Fruit fly (Drosophila melanogaster) whole organism, embryonic: ENCODE measurements around the gene Or83a.

ENCODE experiments used
- Atf6 ChIP-seq: fragments of 200-800 bp; sonication (Bioruptor generic); IDR thresholded peaks from 2 replicates; pipeline ENCODE4 v1.3.6; 2022; ENCODE audit warnings: missing biosample characterization, missing genetic modification characterization
- B-H1 ChIP-seq: fragments of 200-800 bp; sonication (Bioruptor generic); IDR thresholded peaks from 3 replicates; pipeline ENCODE4 v1.3.6; 2022; ENCODE audit warnings: missing biosample characterization, missing genetic modification characterization
- Bdp1 ChIP-seq: fragments of 200-800 bp; sonication (Bioruptor generic); optimal IDR thresholded peaks from 3 replicates; lab custom pipeline; 2016; ENCODE audit warnings: missing biosample characterization, missing genetic modification characterization
- BtbVII ChIP-seq: fragments of 200-800 bp; sonication (Bioruptor generic); optimal IDR thresholded peaks from 3 replicates; lab custom pipeline; 2017; ENCODE audit warnings: missing biosample characterization, mild to moderate bottlenecking, missing genetic modification characterization
- CG11093 ChIP-seq: fragments of 200-800 bp; sonication (Bioruptor generic); IDR thresholded peaks from 3 replicates; pipeline ENCODE4 v1.3.6; 2022; ENCODE audit warnings: missing biosample characterization, missing genetic modification characterization
- CG12942 ChIP-seq: fragments of 200-800 bp; sonication (Bioruptor generic); optimal IDR thresholded peaks from 3 replicates; lab custom pipeline; 2016; ENCODE audit warnings: missing biosample characterization, missing genetic modification characterization
- CG13287 ChIP-seq: fragments of 200-800 bp; sonication (Bioruptor generic); IDR thresholded peaks from 2 replicates; pipeline ENCODE4 v1.3.6; 2022; ENCODE audit warnings: missing biosample characterization, missing genetic modification characterization; ENCODE audit not compliant: partially characterized antibody
- CG14965 ChIP-seq: fragments of 200-800 bp; sonication (Bioruptor generic); optimal IDR thresholded peaks from 2 replicates; lab custom pipeline; 2016; ENCODE audit warnings: missing biosample characterization, missing genetic modification characterization, borderline replicate concordance
- CG15479 ChIP-seq: fragments of 200-800 bp; sonication (Bioruptor generic); optimal IDR thresholded peaks from 3 replicates; lab custom pipeline; 2019; ENCODE audit warnings: missing biosample characterization, mild to moderate bottlenecking, missing genetic modification characterization, moderate library complexity
- CG1602 ChIP-seq: fragments of 200-800 bp; sonication (Bioruptor generic); optimal IDR thresholded peaks from 3 replicates; lab custom pipeline; 2016; ENCODE audit warnings: missing biosample characterization, missing genetic modification characterization
- CG17361 ChIP-seq: fragments of 200-800 bp; sonication (Bioruptor generic); IDR thresholded peaks from 3 replicates; pipeline ENCODE4 v1.3.6; 2022; ENCODE audit warnings: missing biosample characterization, missing genetic modification characterization
- CG18262 ChIP-seq: fragments of 200-800 bp; optimal IDR thresholded peaks from 3 replicates; lab custom pipeline; 2019; ENCODE audit warnings: missing biosample characterization, mild to moderate bottlenecking, missing genetic modification characterization, moderate library complexity
- CG2712 ChIP-seq: fragments of 200-800 bp; optimal IDR thresholded peaks from 3 replicates; lab custom pipeline; 2019; ENCODE audit warnings: missing biosample characterization, mild to moderate bottlenecking, missing genetic modification characterization, moderate library complexity
- CG34224 ChIP-seq: fragments of 200-800 bp; sonication (Bioruptor generic); IDR thresholded peaks from 3 replicates; pipeline ENCODE4 v1.3.6; 2022; ENCODE audit warnings: missing biosample characterization, missing genetic modification characterization; ENCODE audit not compliant: partially characterized antibody
- CG4707 ChIP-seq: fragments of 200-800 bp; sonication (Bioruptor generic); optimal IDR thresholded peaks from 2 replicates; lab custom pipeline; 2018; ENCODE audit warnings: missing biosample characterization, mild to moderate bottlenecking, missing genetic modification characterization, moderate library complexity
- CG6689 ChIP-seq: fragments of 200-800 bp; sonication (Bioruptor generic); IDR thresholded peaks from 2 replicates; pipeline ENCODE4 v1.3.6; 2022; ENCODE audit warnings: missing biosample characterization, missing genetic modification characterization
- CG8478 ChIP-seq: fragments of >200 bp; optimal IDR thresholded peaks from 2 replicates; lab custom pipeline; 2018
- CG8924 ChIP-seq: fragments of 200-800 bp; optimal IDR thresholded peaks from 3 replicates; lab custom pipeline; 2019; ENCODE audit warnings: missing biosample characterization, mild to moderate bottlenecking, missing genetic modification characterization, moderate library complexity
- CG9609 ChIP-seq: fragments of 200-800 bp; sonication (Bioruptor generic); optimal IDR thresholded peaks from 3 replicates; lab custom pipeline; 2016; ENCODE audit warnings: missing biosample characterization, missing genetic modification characterization
- CoRest ChIP-seq: fragments of 200-800 bp; sonication (Bioruptor generic); optimal IDR thresholded peaks from 3 replicates; lab custom pipeline; 2018; ENCODE audit warnings: missing biosample characterization, mild to moderate bottlenecking, missing genetic modification characterization, moderate library complexity
- Dad ChIP-seq: fragments of 200-800 bp; sonication (Bioruptor generic); optimal IDR thresholded peaks from 3 replicates; lab custom pipeline; 2016; ENCODE audit warnings: missing biosample characterization, missing genetic modification characterization
- Dbx ChIP-seq: fragments of 200-800 bp; sonication (Bioruptor generic); IDR thresholded peaks from 3 replicates; pipeline ENCODE4 v1.3.6; 2022; ENCODE audit warnings: missing biosample characterization, missing genetic modification characterization
- Dek ChIP-seq: fragments of 200-800 bp; sonication (Bioruptor generic); optimal IDR thresholded peaks from 3 replicates; lab custom pipeline; 2019; ENCODE audit warnings: missing biosample characterization, mild to moderate bottlenecking, missing genetic modification characterization, moderate library complexity
- Dp ChIP-seq: fragments of 200-800 bp; sonication (Bioruptor generic); optimal IDR thresholded peaks from 2 replicates; lab custom pipeline; 2018; ENCODE audit warnings: missing biosample characterization, mild to moderate bottlenecking, missing genetic modification characterization, moderate library complexity
- Fer3 ChIP-seq: fragments of 200-800 bp; sonication (Bioruptor generic); optimal IDR thresholded peaks from 2 replicates; lab custom pipeline; 2018; ENCODE audit warnings: missing biosample characterization, mild to moderate bottlenecking, missing genetic modification characterization, moderate library complexity
- GATAe ChIP-seq: fragments of 200-800 bp; sonication (Bioruptor generic); conservative IDR thresholded peaks from 2 replicates; pipeline ENCODE4 v1.3.6; 2022; ENCODE audit warnings: missing biosample characterization, missing genetic modification characterization
- H15 ChIP-seq: fragments of 200-800 bp; sonication (Bioruptor generic); IDR thresholded peaks from 3 replicates; pipeline ENCODE4 v1.3.6; 2022; ENCODE audit warnings: missing biosample characterization, missing genetic modification characterization
- H2.0 ChIP-seq: fragments of 200-800 bp; sonication (Bioruptor generic); IDR thresholded peaks from 2 replicates; pipeline ENCODE4 v1.3.6; 2022; ENCODE audit warnings: missing biosample characterization, missing genetic modification characterization
- Mrtf ChIP-seq: fragments of 200-800 bp; sonication (Bioruptor generic); IDR thresholded peaks from 3 replicates; pipeline ENCODE4 v1.3.6; 2022; ENCODE audit warnings: missing biosample characterization, missing genetic modification characterization
- Nf-YB ChIP-seq: fragments of 200-800 bp; sonication (Bioruptor generic); optimal IDR thresholded peaks from 3 replicates; lab custom pipeline; 2019; ENCODE audit warnings: missing biosample characterization, mild to moderate bottlenecking, missing genetic modification characterization, moderate library complexity
- Optix ChIP-seq: fragments of 200-800 bp; sonication (Bioruptor generic); IDR thresholded peaks from 3 replicates; pipeline ENCODE4 v1.3.6; 2022; ENCODE audit warnings: missing biosample characterization, missing genetic modification characterization
- Side ChIP-seq: fragments of 200-800 bp; sonication (Bioruptor generic); optimal IDR thresholded peaks from 2 replicates; lab custom pipeline; 2016; ENCODE audit warnings: missing biosample characterization, missing genetic modification characterization
- bcd ChIP-seq: fragments of 200-800 bp; sonication (Bioruptor generic); optimal IDR thresholded peaks from 2 replicates; lab custom pipeline; 2017; ENCODE audit warnings: missing biosample characterization, mild to moderate bottlenecking, missing genetic modification characterization
- chinmo ChIP-seq: fragments of 200-800 bp; sonication (Bioruptor generic); IDR thresholded peaks from 4 replicates; pipeline ENCODE4 v1.3.6; 2022; ENCODE audit warnings: missing biosample characterization, missing genetic modification characterization; ENCODE audit not compliant: partially characterized antibody
- da ChIP-seq: fragments of 200-800 bp; sonication (Bioruptor generic); optimal IDR thresholded peaks from 2 replicates; lab custom pipeline; 2016; ENCODE audit warnings: missing biosample characterization, missing genetic modification characterization
- danr ChIP-seq: fragments of 200-800 bp; sonication (Bioruptor generic); IDR thresholded peaks from 2 replicates; pipeline ENCODE4 v1.3.6; 2022; ENCODE audit warnings: missing biosample characterization, missing genetic modification characterization
- dati ChIP-seq: fragments of 200-800 bp; sonication (Bioruptor generic); IDR thresholded peaks from 2 replicates; pipeline ENCODE4 v1.3.6; 2022; ENCODE audit warnings: missing biosample characterization, missing genetic modification characterization
- dimm ChIP-seq: fragments of 200-800 bp; sonication (Bioruptor generic); IDR thresholded peaks from 2 replicates; pipeline ENCODE4 v1.3.6; 2022; ENCODE audit warnings: missing biosample characterization, missing genetic modification characterization
- disco-r ChIP-seq: fragments of 200-800 bp; sonication (Bioruptor generic); optimal IDR thresholded peaks from 2 replicates; lab custom pipeline; 2016; ENCODE audit warnings: missing biosample characterization, missing genetic modification characterization
- eve ChIP-seq, 2 experiments: fragments of >200 bp; optimal IDR thresholded peaks; 2 replicates each; lab custom pipeline; 2017; ENCODE audit warnings: missing biosample characterization in 2 of 2, missing genetic modification characterization in 2 of 2
- grau ChIP-seq: fragments of 200-800 bp; optimal IDR thresholded peaks from 3 replicates; lab custom pipeline; 2019; ENCODE audit warnings: missing biosample characterization, mild to moderate bottlenecking, missing genetic modification characterization, moderate library complexity
- gro ChIP-seq: fragments of 200-800 bp; sonication (Bioruptor generic); optimal IDR thresholded peaks from 2 replicates; lab custom pipeline; 2016; ENCODE audit warnings: missing biosample characterization, missing genetic modification characterization
- jumu ChIP-seq: fragments of 200-800 bp; sonication (Bioruptor generic); optimal IDR thresholded peaks from 3 replicates; lab custom pipeline; 2016; ENCODE audit warnings: missing biosample characterization, missing genetic modification characterization
- luna ChIP-seq: fragments of 200-800 bp; sonication (Bioruptor generic); optimal IDR thresholded peaks from 2 replicates; lab custom pipeline; 2016; ENCODE audit warnings: missing biosample characterization, missing genetic modification characterization
- nerfin-1 ChIP-seq: fragments of 200-800 bp; sonication (Bioruptor generic); optimal IDR thresholded peaks from 3 replicates; lab custom pipeline; 2019; ENCODE audit warnings: missing biosample characterization, mild to moderate bottlenecking, missing genetic modification characterization, moderate library complexity
- oc ChIP-seq: fragments of 200-800 bp; sonication (Bioruptor generic); optimal IDR thresholded peaks from 2 replicates; lab custom pipeline; 2018; ENCODE audit warnings: missing biosample characterization, mild to moderate bottlenecking, missing genetic modification characterization, moderate library complexity
- p53 ChIP-seq: fragments of 200-800 bp; sonication (Bioruptor generic); optimal IDR thresholded peaks from 2 replicates; lab custom pipeline; 2016; ENCODE audit warnings: missing biosample characterization, missing genetic modification characterization
- pros ChIP-seq: fragments of 200-800 bp; sonication (Bioruptor generic); optimal IDR thresholded peaks from 3 replicates; lab custom pipeline; 2019; ENCODE audit warnings: missing biosample characterization, mild to moderate bottlenecking, missing genetic modification characterization, moderate library complexity
- sug ChIP-seq: fragments of 200-800 bp; optimal IDR thresholded peaks from 2 replicates; lab custom pipeline; 2019; ENCODE audit warnings: missing biosample characterization, mild to moderate bottlenecking, missing genetic modification characterization, moderate library complexity
- zf30C ChIP-seq: fragments of 200-800 bp; sonication (Bioruptor generic); optimal IDR thresholded peaks from 3 replicates; lab custom pipeline; 2018; ENCODE audit warnings: missing biosample characterization, mild to moderate bottlenecking, missing genetic modification characterization

Or83a gene

dm6 chr3R:5361681-5362319, 37.2 kb downstream of the Or83a start (continued):
- TF ChIP-seq CG18262 (peak; percentile 81), BtbVII (GFP tag; lab: Kevin White, UChicago) (peak; percentile 77), CG9609 (GFP tag; lab: Kevin White, UChicago) (peak; percentile 70), Fer3 (peak; percentile 83), H15 (GFP tag; lab: Robert Waterston, UW) (peak; percentile 82), CG12942 (peak; percentile 59), pros (GFP tag; lab: Kevin White, UChicago) (no peak), grau (peak; percentile 97), Dp (GFP tag; lab: Kevin White, UChicago) (no peak), CG34224 (GFP tag; lab: Robert Waterston, UW) (no peak), CG1602 (peak; percentile 54), dimm (GFP tag; lab: Robert Waterston, UW) (peak; percentile 61; the same call in 1 of the 2 replicates), CG2712 (tag; lab: Kevin White, UChicago) (peak; percentile 87), gro (GFP tag; lab: Kevin White, UChicago) (peak; percentile 89), CG8478 (lab: Kevin White, UChicago) (no peak), GATAe (GFP tag; lab: Robert Waterston, UW) (peak; percentile 39; the same call in 1 of the 2 replicates), Nf-YB (GFP tag; lab: Kevin White, UChicago) (peak; percentile 61), CoRest (tag; lab: Kevin White, UChicago) (peak; percentile 79), Side (GFP tag; lab: Kevin White, UChicago) (peak; percentile 83), CG14965 (no peak), Dek (peak; percentile 79), CG11093 (GFP tag; lab: Robert Waterston, UW) (peak; percentile 82), Atf6 (GFP tag; lab: Robert Waterston, UW) (peak; percentile 87), p53 (GFP tag; lab: Kevin White, UChicago) (peak; percentile 35), Mrtf (GFP tag; lab: Robert Waterston, UW) (peak; percentile 85), CG8924 (peak; percentile 83), CG13287 (GFP tag; lab: Robert Waterston, UW) (no peak), Optix (GFP tag; lab: Robert Waterston, UW) (peak; percentile 83; the same call in 2 of the 3 replicates), danr (GFP tag; lab: Robert Waterston, UW) (peak; percentile 74), oc (tag; lab: Kevin White, UChicago) (peak; percentile 79), CG4707 (GFP tag; lab: Kevin White, UChicago) (peak; percentile 40), CG17361 (peak; percentile 73), jumu (GFP tag; lab: Kevin White, UChicago) (peak; percentile 88), chinmo (0 out of 4 replicates have a peak, but pooled peaks have one; percentile 67), B-H1 (GFP tag; lab: Robert Waterston, UW) (peak; percentile 83; the same call in 2 of the 3 replicates), zf30C (GFP tag; lab: Kevin White, UChicago) (no peak), Bdp1 (GFP tag; lab: Kevin White, UChicago) (peak; percentile 57), CG6689 (GFP tag; lab: Robert Waterston, UW) (peak; percentile 87), CG15479 (GFP tag; lab: Kevin White, UChicago) (no peak), luna (no peak), da (GFP tag; lab: Kevin White, UChicago) (no peak), nerfin-1 (tag; lab: Kevin White, UChicago) (peak; percentile 47), dati (GFP tag; lab: Robert Waterston, UW) (peak; percentile 39; the same call in 1 of the 2 replicates), Dad (peak; percentile 78), Dbx (GFP tag; lab: Robert Waterston, UW) (peak; percentile 85), disco-r (GFP tag; lab: Kevin White, UChicago) (peak; percentile 47), sug (tag; lab: Kevin White, UChicago) (peak; percentile 27), bcd (GFP tag; lab: Kevin White, UChicago) (peak; percentile 80), eve (GFP tag; optimal IDR thresholded peaks at IDR 0.05; lab: Kevin White, UChicago) (no peak), H2.0 (GFP tag; lab: Robert Waterston, UW) (peak; percentile 83)
